Fruit fly (Drosophila melanogaster): ENCODE measurements around the gene CG1571.
A peak's percentile ranks its signal among the peaks of the same experiment; 100 is the strongest.

CG1571 gene

DNA sequence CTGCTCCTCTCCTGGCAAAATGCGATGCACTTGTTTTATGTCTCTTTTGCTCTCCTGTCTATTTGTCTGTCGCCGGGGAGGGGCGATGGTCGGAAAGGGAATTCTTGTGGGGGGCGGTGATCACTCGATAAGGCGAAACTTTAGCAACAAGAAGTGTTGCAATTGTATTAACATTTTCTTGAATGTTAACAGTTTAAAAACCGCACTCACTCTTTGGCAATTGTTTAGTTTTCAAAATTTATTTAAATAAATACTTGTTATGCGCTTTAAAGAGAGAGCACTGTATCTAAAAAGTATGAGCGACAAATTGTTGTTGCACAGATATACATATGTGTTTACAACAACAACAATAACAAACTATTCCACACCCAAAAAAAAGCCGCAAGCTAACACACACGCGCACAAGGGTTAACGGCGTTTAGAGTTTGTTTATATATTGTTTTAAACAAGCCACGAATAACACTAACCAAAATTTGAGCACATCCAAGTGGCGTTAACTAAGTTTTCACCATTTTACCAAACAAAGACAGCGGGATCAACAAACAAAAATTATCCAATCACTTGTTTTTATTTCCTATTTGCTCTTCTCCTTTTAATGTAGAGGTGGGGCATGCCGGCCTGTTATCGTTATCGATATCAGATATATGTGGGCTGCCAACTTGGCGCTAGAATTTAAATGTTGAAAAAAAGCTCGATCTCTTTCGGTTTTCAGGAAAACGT, 26.0 kb downstream of the CG1571 start, which contains the start of gene CG2258 (continued):
- TF ChIP-seq CG12155 (GFP tag; optimal IDR thresholded peaks at IDR 0.05) (peak; percentile 78), Vsx1 (GFP tag; optimal IDR thresholded peaks at IDR 0.05) (peak; percentile 67), gce (GFP tag; IDR thresholded peaks at IDR 0.05) (peak; percentile 79), CG6272 (GFP tag; IDR thresholded peaks at IDR 0.05) (peak; percentile 67), CG13296 (GFP tag; optimal IDR thresholded peaks at IDR 0.05) (peak; percentile 85), CG6791 (GFP tag; IDR thresholded peaks at IDR 0.05; ENCODE audit: partially characterized antibody) (no peak), unc-4 (GFP tag; IDR thresholded peaks at IDR 0.05; ENCODE audit: partially characterized antibody) (peak; percentile 36; the same call in 1 of the 2 replicates), caup (GFP tag; optimal IDR thresholded peaks at IDR 0.05; ENCODE audit: severe bottlenecking) (peak; percentile 75), fd96Cb (tag; optimal IDR thresholded peaks at IDR 0.05) (peak; percentile 90), CG10366 (GFP tag; IDR thresholded peaks at IDR 0.05) (peak; percentile 82), croc (GFP tag; conservative IDR thresholded peaks at IDR 0.05) (peak; percentile 81), z (GFP tag; IDR thresholded peaks at IDR 0.05) (no peak), prd (optimal IDR thresholded peaks at IDR 0.05) (no peak), prd (GFP tag; IDR thresholded peaks at IDR 0.05) (peak; percentile 86), Oli (tag; optimal IDR thresholded peaks at IDR 0.05) (peak; percentile 88), CoRest (tag; optimal IDR thresholded peaks at IDR 0.05) (peak; percentile 87), CG18011 (GFP tag; optimal IDR thresholded peaks at IDR 0.05) (peak; percentile 27), Xbp1 (GFP tag; optimal IDR thresholded peaks at IDR 0.05) (peak; percentile 87), mirr (GFP tag; optimal IDR thresholded peaks at IDR 0.05) (peak; percentile 53), br (optimal IDR thresholded peaks at IDR 0.05) (no peak), Med (GFP tag) (peak; percentile 95), Fer2 (tag; optimal IDR thresholded peaks at IDR 0.05) (peak; percentile 76), CG34376 (GFP tag; optimal IDR thresholded peaks at IDR 0.05) (peak; percentile 40), CG12299 (tag; optimal IDR thresholded peaks at IDR 0.05) (peak; percentile 76), lola (GFP tag; optimal IDR thresholded peaks at IDR 0.05) (peak in 1 of 3 experiments; percentile 58), CG12236 (GFP tag; optimal IDR thresholded peaks at IDR 0.05) (peak; percentile 15), stc (GFP tag; IDR thresholded peaks at IDR 0.05) (peak; percentile 84), CG6175 (GFP tag; IDR thresholded peaks at IDR 0.05) (peak; percentile 74; the same call in 1 of the 3 replicates), CG5245 (GFP tag; optimal IDR thresholded peaks at IDR 0.05) (peak; percentile 76), ftz-f1 (GFP tag; optimal IDR thresholded peaks at IDR 0.05) (no peak), ro (GFP tag; IDR thresholded peaks at IDR 0.05) (0 out of 2 replicates have a peak, but pooled peaks have one; percentile 47), eve (GFP tag; optimal IDR thresholded peaks at IDR 0.05) (no peak), tna (GFP tag; IDR thresholded peaks at IDR 0.05; ENCODE audit: partially characterized antibody) (0 out of 2 replicates have a peak, but pooled peaks have one; percentile 16), tio (GFP tag; optimal IDR thresholded peaks at IDR 0.05) (peak; percentile 71), CG3995 (GFP tag; optimal IDR thresholded peaks at IDR 0.05) (peak; percentile 38), CG4854 (GFP tag; optimal IDR thresholded peaks at IDR 0.05) (peak; percentile 46), CG18476 (GFP tag; optimal IDR thresholded peaks at IDR 0.05) (peak; percentile 70), hb (GFP tag; IDR thresholded peaks at IDR 0.05; ENCODE audit: partially characterized antibody) (no peak), yki (optimal IDR thresholded peaks at IDR 0.05) (no peak), repo (GFP tag; optimal IDR thresholded peaks at IDR 0.05) (peak; percentile 62), Blimp-1 (GFP tag; optimal IDR thresholded peaks at IDR 0.05) (peak; percentile 90), lilli (GFP tag; optimal IDR thresholded peaks at IDR 0.05) (peak; percentile 46), fd64A (GFP tag; optimal IDR thresholded peaks at IDR 0.05) (peak; percentile 70), CG10979 (tag; optimal IDR thresholded peaks at IDR 0.05) (peak; percentile 89), CG2712 (tag; optimal IDR thresholded peaks at IDR 0.05) (peak; percentile 88), chinmo (GFP tag; IDR thresholded peaks at IDR 0.05; ENCODE audit: partially characterized antibody) (0 out of 4 replicates have a peak, but pooled peaks have one; percentile 29), CG4282 (GFP tag; optimal IDR thresholded peaks at IDR 0.05) (no peak), Ravus (GFP tag; IDR thresholded peaks at IDR 0.05) (peak; percentile 57), CG8089 (GFP tag; optimal IDR thresholded peaks at IDR 0.05) (peak; percentile 46)
